Worm (Caenorhabditis elegans): Measurements from ENCODE around the gene mrpl-2.

The mrpl-2 gene

DNA sequence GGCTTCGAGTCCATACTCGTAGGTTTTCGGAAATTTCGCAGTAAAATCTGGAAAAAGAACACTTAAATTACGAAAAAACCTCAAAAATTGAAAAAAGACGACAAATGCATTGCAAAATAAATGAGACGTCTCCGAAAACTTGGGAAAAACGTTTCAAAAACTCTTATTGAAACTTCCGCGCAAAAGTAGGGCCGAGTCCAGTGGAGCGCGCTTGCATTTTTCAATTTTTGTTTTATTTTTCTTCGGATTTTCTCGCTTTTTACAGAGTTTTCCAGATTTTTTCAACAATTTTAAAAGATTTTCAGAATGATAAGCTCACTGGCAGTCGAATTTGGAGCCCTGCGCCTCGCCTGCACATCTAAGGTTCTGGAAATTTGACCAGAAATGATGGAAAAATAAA is at the start of gene mrpl-2:
Gene mrpl-2 (plus strand): TSS at position 307 of the 400 bp plus-strand sequence.
- TF ChIP-seq flt-1 (GFP tag; IDR thresholded peaks at IDR 0.05) (no peak), klf-2 (GFP tag; conservative IDR thresholded peaks at IDR 0.05) (no peak), cog-1 (tag; optimal IDR thresholded peaks at IDR 0.05) (no peak), ztf-29 (GFP tag; IDR thresholded peaks at IDR 0.05) (no peak), tab-1 (GFP tag; IDR thresholded peaks at IDR 0.05) (no peak), ref-1 (GFP tag; conservative IDR thresholded peaks at IDR 0.05) (no peak), med-1 (GFP tag; optimal IDR thresholded peaks at IDR 0.05; ENCODE audit: insufficient read depth) (no peak), ztf-23 (GFP tag; IDR thresholded peaks at IDR 0.05) (no peak), T22C8.4 (GFP tag; IDR thresholded peaks at IDR 0.05) (no peak)

DNA sequence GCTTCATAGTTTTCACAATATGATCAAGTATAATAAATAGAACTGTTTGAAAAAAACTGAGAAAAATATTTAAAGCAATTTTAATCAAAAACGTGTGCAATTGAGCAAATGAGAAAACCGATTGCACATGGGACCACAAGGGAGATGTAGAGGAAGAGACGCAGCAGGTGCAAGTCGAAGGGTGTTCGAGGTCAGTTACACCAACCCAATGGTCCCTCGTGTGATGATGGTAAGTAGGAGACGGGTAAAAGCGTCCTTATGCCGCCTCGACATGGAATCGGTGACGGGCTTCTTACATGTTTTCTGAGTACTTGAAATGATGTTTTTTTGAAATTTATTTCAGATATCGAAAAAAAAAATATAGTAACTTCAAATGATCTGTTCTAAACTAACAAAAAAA is 44.9 kb upstream of the mrpl-2 start, which contains the start of gene Y55F3C.9:
Gene Y55F3C.9 (minus strand): TSS at position 101 of the 400 bp plus-strand sequence.
- TF ChIP-seq flt-1 (GFP tag; IDR thresholded peaks at IDR 0.05) (no peak), ztf-29 (GFP tag; IDR thresholded peaks at IDR 0.05) (no peak), tab-1 (GFP tag; IDR thresholded peaks at IDR 0.05) (no peak), ztf-23 (GFP tag; IDR thresholded peaks at IDR 0.05) (no peak), ref-1 (GFP tag; conservative IDR thresholded peaks at IDR 0.05) (no peak), T22C8.4 (GFP tag; IDR thresholded peaks at IDR 0.05) (no peak), cog-1 (tag; optimal IDR thresholded peaks at IDR 0.05) (no peak), med-1 (GFP tag; optimal IDR thresholded peaks at IDR 0.05; ENCODE audit: insufficient read depth) (no peak), klf-2 (GFP tag; conservative IDR thresholded peaks at IDR 0.05) (no peak)

DNA sequence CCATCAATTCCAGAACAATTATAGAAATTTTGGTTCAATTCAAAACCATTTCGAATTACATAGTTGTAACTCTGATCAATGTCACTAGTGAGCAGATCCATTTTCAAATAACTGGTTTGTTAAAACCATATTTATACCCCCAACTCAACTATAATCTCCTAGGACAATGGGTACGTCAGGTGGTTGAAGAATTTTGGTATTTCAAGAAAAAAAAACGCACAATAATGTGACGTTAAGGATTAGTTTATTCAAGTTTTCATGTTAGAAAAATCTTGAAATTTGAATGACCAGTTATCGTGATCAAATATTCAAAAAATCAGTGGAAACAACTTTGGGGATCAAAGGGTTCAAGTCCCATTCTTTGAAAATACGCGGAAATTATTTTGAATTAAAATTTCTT is 42.1 kb upstream of the mrpl-2 start, which contains the start of gene srt-24:
Gene srt-24 (minus strand): TSS at position 101 of the 400 bp plus-strand sequence.
- no peak for TF ChIP-seq T22C8.4 (GFP tag; IDR thresholded peaks at IDR 0.05)
- no peak for TF ChIP-seq cog-1 (tag; optimal IDR thresholded peaks at IDR 0.05)
- no peak for TF ChIP-seq tab-1 (GFP tag; IDR thresholded peaks at IDR 0.05)

ce11 chrIV:736447-736846 is 36.6 kb upstream of the mrpl-2 start, which contains the start of gene kvs-5:
kvs-5 (plus strand) TSS chrIV:736747.
- TF ChIP-seq cog-1 (tag; optimal IDR thresholded peaks at IDR 0.05) (no peak), ztf-29 (GFP tag; IDR thresholded peaks at IDR 0.05) (no peak), klf-2 (GFP tag; conservative IDR thresholded peaks at IDR 0.05) (no peak), T22C8.4 (GFP tag; IDR thresholded peaks at IDR 0.05) (no peak), flt-1 (GFP tag; IDR thresholded peaks at IDR 0.05) (no peak)

DNA sequence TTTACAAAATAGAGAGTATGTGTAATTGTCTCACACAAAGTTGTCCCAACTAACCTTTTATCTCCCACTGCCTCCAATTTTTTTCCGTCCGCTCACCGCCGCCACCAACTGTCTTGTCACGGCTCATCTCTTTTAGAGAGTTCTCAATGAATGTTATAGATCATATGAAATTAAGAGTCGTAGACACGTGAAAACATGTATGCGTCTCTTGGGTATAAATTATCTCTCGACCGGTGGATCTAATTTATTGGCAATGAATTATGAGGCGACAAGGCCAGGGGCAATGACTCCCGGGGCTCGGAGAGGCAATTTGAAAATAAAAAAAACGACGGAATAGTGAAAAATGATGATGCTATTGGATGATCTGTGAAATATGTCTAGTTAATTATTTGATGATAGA is 32.4 kb upstream of the mrpl-2 start:
- TF ChIP-seq klf-2 (GFP tag; conservative IDR thresholded peaks at IDR 0.05) (no peak), tab-1 (GFP tag; IDR thresholded peaks at IDR 0.05) (no peak), cog-1 (tag; optimal IDR thresholded peaks at IDR 0.05) (no peak), flt-1 (GFP tag; IDR thresholded peaks at IDR 0.05) (no peak), ztf-29 (GFP tag; IDR thresholded peaks at IDR 0.05) (no peak), ref-1 (GFP tag; conservative IDR thresholded peaks at IDR 0.05) (no peak), ztf-23 (GFP tag; IDR thresholded peaks at IDR 0.05) (no peak), T22C8.4 (GFP tag; IDR thresholded peaks at IDR 0.05) (no peak), med-1 (GFP tag; optimal IDR thresholded peaks at IDR 0.05; ENCODE audit: insufficient read depth) (no peak)

DNA sequence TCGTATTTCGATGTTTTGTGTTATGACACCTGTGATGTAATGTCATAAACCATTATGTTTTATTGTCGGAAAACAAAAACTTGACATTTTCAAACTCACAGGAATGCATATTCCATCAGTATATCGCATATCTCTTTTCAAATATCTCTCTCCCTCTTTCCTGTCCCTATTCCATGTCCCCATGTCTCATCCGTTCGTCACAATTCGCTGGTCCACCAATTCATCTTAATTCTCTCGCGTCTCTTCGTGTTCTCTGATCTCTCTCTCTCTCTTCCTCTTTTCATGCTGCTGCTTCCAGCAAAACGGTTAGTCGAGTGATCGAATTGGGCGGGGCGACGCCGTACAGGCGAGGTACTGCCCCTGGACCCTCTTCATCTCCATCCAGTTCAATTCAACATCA is 31.2 kb upstream of the mrpl-2 start:
- TF ChIP-seq T22C8.4 (GFP tag; IDR thresholded peaks at IDR 0.05): no peak
- TF ChIP-seq ztf-23 (GFP tag; IDR thresholded peaks at IDR 0.05): no peak
- TF ChIP-seq klf-2 (GFP tag; conservative IDR thresholded peaks at IDR 0.05): no peak
- no peak for TF ChIP-seq flt-1 (GFP tag; IDR thresholded peaks at IDR 0.05)

DNA sequence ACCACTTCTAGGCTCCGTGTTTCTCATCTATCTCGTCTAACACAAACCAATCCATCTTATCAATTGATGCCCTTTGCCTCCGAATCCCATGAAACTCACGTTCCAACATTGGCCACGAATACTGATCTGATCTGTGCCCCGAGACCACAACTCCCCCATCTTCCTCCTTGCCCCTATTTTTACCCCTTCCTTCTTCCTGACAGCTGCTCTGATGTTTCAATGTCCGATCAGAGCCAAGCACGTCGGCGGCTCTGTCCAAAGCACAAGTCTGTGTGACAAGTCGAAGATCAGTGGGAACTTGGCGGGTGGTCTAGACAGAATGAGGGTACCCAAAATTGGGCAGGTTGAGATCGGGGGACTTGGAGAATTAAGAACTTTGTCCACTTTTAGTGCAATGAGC is 26.7 kb upstream of the mrpl-2 start:
- TF ChIP-seq klf-2 (GFP tag; conservative IDR thresholded peaks at IDR 0.05): no peak

ce11 chrIV:749557-749956 is 23.5 kb upstream of the mrpl-2 start:
- no peak for TF ChIP-seq ztf-23 (GFP tag; IDR thresholded peaks at IDR 0.05)
- no peak for TF ChIP-seq cog-1 (tag; optimal IDR thresholded peaks at IDR 0.05)
- no peak for TF ChIP-seq klf-2 (GFP tag; conservative IDR thresholded peaks at IDR 0.05)
- TF ChIP-seq ztf-29 (GFP tag; IDR thresholded peaks at IDR 0.05): no peak
- TF ChIP-seq T22C8.4 (GFP tag; IDR thresholded peaks at IDR 0.05): no peak
- TF ChIP-seq med-1 (GFP tag; optimal IDR thresholded peaks at IDR 0.05; ENCODE audit: insufficient read depth): no peak
- no peak for TF ChIP-seq flt-1 (GFP tag; IDR thresholded peaks at IDR 0.05)
- no peak for TF ChIP-seq ref-1 (GFP tag; conservative IDR thresholded peaks at IDR 0.05)
- no peak for TF ChIP-seq tab-1 (GFP tag; IDR thresholded peaks at IDR 0.05)

DNA sequence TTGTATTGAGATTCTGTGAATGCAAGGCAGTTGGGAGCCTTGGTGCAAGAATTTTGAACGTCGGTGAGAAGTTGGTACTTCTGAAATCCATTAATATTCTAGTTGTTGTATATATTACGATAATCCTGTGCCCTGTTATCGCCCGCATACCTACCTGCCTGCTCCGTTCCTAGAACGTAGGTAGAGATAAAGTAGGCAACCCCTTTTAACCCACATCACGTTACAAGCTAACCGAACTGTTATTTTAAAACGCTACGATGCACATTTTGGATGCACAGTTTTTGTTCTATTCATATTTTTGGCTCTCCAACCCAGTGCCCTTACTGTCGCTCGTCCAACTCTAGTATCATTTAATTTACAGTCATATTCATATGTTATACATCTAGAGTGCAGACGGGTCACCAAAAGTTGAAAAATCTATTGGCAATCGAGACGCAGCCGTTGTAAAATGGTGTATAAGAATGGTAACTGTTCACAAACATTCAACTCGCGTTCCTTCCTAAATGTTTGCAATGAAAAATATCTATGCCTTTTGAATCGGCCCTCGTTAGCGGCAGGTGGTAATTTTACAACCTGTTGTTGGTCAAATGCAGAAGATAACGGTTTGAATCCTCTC is 18.6 kb upstream of the mrpl-2 start:
- TF ChIP-seq flt-1 (GFP tag; IDR thresholded peaks at IDR 0.05) (no peak), ztf-23 (GFP tag; IDR thresholded peaks at IDR 0.05) (no peak), med-1 (GFP tag; optimal IDR thresholded peaks at IDR 0.05; ENCODE audit: insufficient read depth) (no peak), cog-1 (tag; optimal IDR thresholded peaks at IDR 0.05) (no peak), ref-1 (GFP tag; conservative IDR thresholded peaks at IDR 0.05) (no peak), tab-1 (GFP tag; IDR thresholded peaks at IDR 0.05) (no peak), T22C8.4 (GFP tag; IDR thresholded peaks at IDR 0.05) (no peak), ztf-29 (GFP tag; IDR thresholded peaks at IDR 0.05) (no peak)

DNA sequence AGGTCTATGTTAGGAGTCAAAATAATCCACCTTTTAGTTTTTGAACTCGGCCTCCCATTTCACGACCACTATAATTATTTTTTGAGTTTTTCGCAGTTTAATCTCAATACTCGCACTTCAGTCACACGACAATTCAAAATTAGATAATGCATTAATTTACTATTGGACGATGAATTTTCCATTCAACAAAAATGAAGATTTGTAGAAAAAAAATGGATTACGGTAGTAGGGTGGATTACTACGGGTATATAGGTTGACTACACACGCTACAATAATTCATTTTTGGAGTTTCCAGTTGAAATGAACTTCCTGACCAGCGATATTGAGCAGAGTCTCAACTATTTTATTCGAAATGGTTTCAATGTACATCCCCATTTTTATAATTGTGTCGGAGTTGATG is 16.6 kb upstream of the mrpl-2 start, which contains the start of gene srt-23:
Gene srt-23 (plus strand): TSS at position 301 of the 400 bp plus-strand sequence.
- TF ChIP-seq flt-1 (GFP tag; IDR thresholded peaks at IDR 0.05) (no peak), T22C8.4 (GFP tag; IDR thresholded peaks at IDR 0.05) (no peak), tab-1 (GFP tag; IDR thresholded peaks at IDR 0.05) (no peak)

DNA sequence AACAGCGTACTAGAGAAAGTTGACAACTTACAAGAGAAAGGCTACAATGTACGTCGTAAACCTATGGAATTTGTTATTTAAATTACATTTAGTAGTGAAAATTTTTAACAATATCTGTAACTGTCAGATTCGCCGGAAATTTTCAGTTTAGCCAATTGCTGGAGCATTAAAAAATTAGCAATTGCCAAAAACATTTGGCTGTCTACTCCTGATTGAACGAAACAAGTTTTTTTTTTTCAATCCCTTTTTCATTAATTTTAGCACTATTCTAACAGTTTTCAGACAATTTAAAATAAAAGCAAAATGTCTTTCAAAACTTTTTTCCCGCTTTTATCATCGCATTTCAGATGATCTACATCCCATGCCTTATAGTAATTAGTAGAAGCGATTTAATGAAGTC is 16.1 kb upstream of the mrpl-2 start:
- TF ChIP-seq med-1 (GFP tag; optimal IDR thresholded peaks at IDR 0.05; ENCODE audit: insufficient read depth) (no peak), cog-1 (tag; optimal IDR thresholded peaks at IDR 0.05) (no peak), T22C8.4 (GFP tag; IDR thresholded peaks at IDR 0.05) (no peak), ztf-29 (GFP tag; IDR thresholded peaks at IDR 0.05) (no peak), flt-1 (GFP tag; IDR thresholded peaks at IDR 0.05) (no peak), ztf-23 (GFP tag; IDR thresholded peaks at IDR 0.05) (no peak), klf-2 (GFP tag; conservative IDR thresholded peaks at IDR 0.05) (no peak), tab-1 (GFP tag; IDR thresholded peaks at IDR 0.05) (no peak), ref-1 (GFP tag; conservative IDR thresholded peaks at IDR 0.05) (no peak)
